Fruit fly (Drosophila melanogaster) whole organism, pupa: ENCODE measurements around the gene CG31013.

Experiments used
- CG10348 ChIP-seq: fragments of 200-800 bp; sonication (Bioruptor generic); IDR thresholded peaks from 2 replicates; pipeline ENCODE4 v1.3.6; 2022; ENCODE audit warnings: missing biosample characterization, missing genetic modification characterization
- CG12605 ChIP-seq: fragments of 200-800 bp; sonication (Bioruptor generic); IDR thresholded peaks from 2 replicates; pipeline ENCODE4 v1.3.6; 2022; ENCODE audit warnings: missing biosample characterization, missing genetic modification characterization
- CG13204 ChIP-seq: fragments of 200-800 bp; sonication (Bioruptor generic); optimal IDR thresholded peaks from 2 replicates; lab custom pipeline; 2018; ENCODE audit warnings: missing biosample characterization, mild to moderate bottlenecking, missing genetic modification characterization, moderate library complexity
- CG14655 ChIP-seq: fragments of 200-800 bp; sonication (Bioruptor generic); optimal IDR thresholded peaks from 3 replicates; lab custom pipeline; 2017; ENCODE audit warnings: mild to moderate bottlenecking, missing biosample characterization, missing genetic modification reagents, missing genetic modification characterization
- CG15710 ChIP-seq: fragments of 200-800 bp; sonication (Bioruptor generic); optimal IDR thresholded peaks from 2 replicates; lab custom pipeline; 2018; ENCODE audit warnings: missing biosample characterization, mild to moderate bottlenecking, missing genetic modification characterization, moderate library complexity
- CG17806 ChIP-seq: fragments of 200-800 bp; sonication (Bioruptor generic); optimal IDR thresholded peaks from 2 replicates; lab custom pipeline; 2018; ENCODE audit warnings: missing biosample characterization, mild to moderate bottlenecking, missing genetic modification characterization, moderate library complexity
- CG32121 ChIP-seq: fragments of 200-800 bp; sonication (Bioruptor generic); IDR thresholded peaks from 2 replicates; pipeline ENCODE4 v1.3.6; 2022; ENCODE audit warnings: missing biosample characterization, missing genetic modification characterization
- CG34367 ChIP-seq: fragments of 200-800 bp; sonication (Bioruptor generic); optimal IDR thresholded peaks from 2 replicates; lab custom pipeline; 2018; ENCODE audit warnings: missing biosample characterization, mild to moderate bottlenecking, missing genetic modification characterization
- CG4496 ChIP-seq: fragments of 200-800 bp; sonication (Bioruptor generic); IDR thresholded peaks from 3 replicates; pipeline ENCODE4 v1.3.6; 2022; ENCODE audit warnings: missing biosample characterization, missing genetic modification characterization
- CG8159 ChIP-seq: fragments of 200-800 bp; sonication (Bioruptor generic); optimal IDR thresholded peaks from 3 replicates; lab custom pipeline; 2018; ENCODE audit warnings: missing biosample characterization, mild to moderate bottlenecking, missing genetic modification characterization, moderate library complexity
- CG8301 ChIP-seq: fragments of 200-800 bp; sonication (Bioruptor generic); optimal IDR thresholded peaks from 2 replicates; lab custom pipeline; 2018; ENCODE audit warnings: missing biosample characterization, mild to moderate bottlenecking, missing genetic modification characterization
- CG9948 ChIP-seq: fragments of 200-800 bp; sonication (Bioruptor generic); optimal IDR thresholded peaks from 2 replicates; lab custom pipeline; 2018; ENCODE audit warnings: missing biosample characterization, mild to moderate bottlenecking, missing genetic modification characterization, moderate library complexity
- D1 ChIP-seq: fragments of 200-800 bp; sonication (Bioruptor generic); optimal IDR thresholded peaks from 2 replicates; lab custom pipeline; 2018; ENCODE audit warnings: missing biosample characterization, mild to moderate bottlenecking, missing genetic modification characterization, moderate library complexity
- EcR ChIP-seq: fragments of 200-800 bp; sonication (Bioruptor generic); optimal IDR thresholded peaks from 3 replicates; lab custom pipeline; 2019; ENCODE audit warnings: missing biosample characterization, missing genetic modification characterization, mild to moderate bottlenecking, moderate library complexity, missing genetic modification reagents
- Ets98B ChIP-seq: fragments of 200-800 bp; sonication (Bioruptor generic); IDR thresholded peaks from 2 replicates; pipeline ENCODE4 v1.3.6; 2022; ENCODE audit warnings: missing biosample characterization, missing genetic modification characterization
- Pif1A ChIP-seq: fragments of 200-800 bp; sonication (Bioruptor generic); optimal IDR thresholded peaks from 3 replicates; lab custom pipeline; 2016; ENCODE audit warnings: missing biosample characterization, missing genetic modification characterization
- Pif1B ChIP-seq: fragments of 200-800 bp; sonication (Bioruptor generic); optimal IDR thresholded peaks from 3 replicates; lab custom pipeline; 2016; ENCODE audit warnings: missing biosample characterization, missing genetic modification characterization
- Snoo ChIP-seq: fragments of 200-800 bp; sonication (Bioruptor generic); optimal IDR thresholded peaks from 3 replicates; lab custom pipeline; 2017; ENCODE audit warnings: missing biosample characterization, mild to moderate bottlenecking, missing genetic modification characterization, inconsistent platforms
- fd96Ca ChIP-seq: fragments of 200-800 bp; sonication (Bioruptor generic); IDR thresholded peaks from 3 replicates; pipeline ENCODE4 v1.3.6; 2022; ENCODE audit warnings: missing biosample characterization, missing genetic modification characterization
- gl ChIP-seq: fragments of 200-800 bp; sonication (Bioruptor generic); optimal IDR thresholded peaks from 2 replicates; lab custom pipeline; 2018; ENCODE audit warnings: missing biosample characterization, mild to moderate bottlenecking, missing genetic modification characterization
- rn ChIP-seq: fragments of 200-800 bp; sonication (Bioruptor generic); IDR thresholded peaks from 2 replicates; pipeline ENCODE4 v1.3.6; 2022; ENCODE audit warnings: missing biosample characterization, missing genetic modification characterization

Gene CG31013

dm6 chr3R:30645780-30646179 lies at the start of gene CG31013:
TSS of gene CG31013 (minus strand) at chr3R:30645880.
- TF ChIP-seq rn (no peak), CG9948 (tag; lab: Kevin White, UChicago) (no peak), CG14655 (GFP tag; lab: Kevin White, UChicago) (no peak), CG34367 (no peak), CG17806 (tag; lab: Kevin White, UChicago) (no peak), CG13204 (no peak), Pif1B (GFP tag; lab: Kevin White, UChicago) (no peak), CG15710 (tag; lab: Kevin White, UChicago) (no peak), Pif1A (no peak), Snoo (tag; lab: Kevin White, UChicago) (no peak), Ets98B (no peak), CG8301 (tag; lab: Kevin White, UChicago) (no peak), fd96Ca (GFP tag; lab: Robert Waterston, UW) (no peak), CG8159 (tag; lab: Kevin White, UChicago) (no peak), EcR (no peak), D1 (tag; lab: Kevin White, UChicago) (no peak), CG12605 (GFP tag; lab: Robert Waterston, UW) (no peak), gl (tag; lab: Kevin White, UChicago) (no peak), CG32121 (GFP tag; lab: Robert Waterston, UW) (no peak)
- TF ChIP-seq, all 21 proteins: peak for 0

dm6 chr3R:30695398-30695797 lies 49.7 kb upstream of the CG31013 start, which contains the start of gene CG12069:
TSS of gene CG12069 (minus strand) at chr3R:30695498.
- TF ChIP-seq EcR (no peak), CG4496 (GFP tag; lab: Robert Waterston, UW) (no peak), CG8301 (tag; lab: Kevin White, UChicago) (no peak), Ets98B (no peak), CG34367 (no peak), CG10348 (GFP tag; lab: Robert Waterston, UW) (no peak), CG12605 (GFP tag; lab: Robert Waterston, UW) (no peak), CG13204 (no peak), Pif1A (no peak), fd96Ca (GFP tag; lab: Robert Waterston, UW) (no peak), D1 (tag; lab: Kevin White, UChicago) (no peak), Snoo (tag; lab: Kevin White, UChicago) (no peak), gl (tag; lab: Kevin White, UChicago) (no peak)

- TF ChIP-seq CG34367 (no peak), CG4496 (GFP tag; lab: Robert Waterston, UW) (0 out of 3 replicates have a peak, but pooled peaks have one; percentile 22), fd96Ca (GFP tag; lab: Robert Waterston, UW) (peak; percentile 37; the same call in 1 of the 3 replicates)
Observed at dm6 chr3R:30690251-30690650, 44.6 kb upstream of the CG31013 start, which contains the start of gene Spn100A. TSS of gene Spn100A (plus strand) at chr3R:30690642.

dm6 chr3R:30689653-30690052 lies 44.0 kb upstream of the CG31013 start:
- TF ChIP-seq D1 (tag; lab: Kevin White, UChicago): no peak
- peak; percentile 53; the same call in 1 of the 2 replicates for TF ChIP-seq rn
- no peak for TF ChIP-seq EcR
- TF ChIP-seq Pif1A: peak; percentile 31
- no peak for TF ChIP-seq CG15710 (tag; lab: Kevin White, UChicago)
- TF ChIP-seq CG12605 (GFP tag; lab: Robert Waterston, UW): peak; percentile 47; the same call in 1 of the 2 replicates
- no peak for TF ChIP-seq CG34367
- TF ChIP-seq fd96Ca (GFP tag; lab: Robert Waterston, UW): peak; percentile 59; the same call in 1 of the 3 replicates
- TF ChIP-seq Pif1B (GFP tag; lab: Kevin White, UChicago): peak; percentile 46
- no peak for TF ChIP-seq CG17806 (tag; lab: Kevin White, UChicago)
- TF ChIP-seq Ets98B: peak; percentile 80
- TF ChIP-seq Snoo (tag; lab: Kevin White, UChicago): peak; percentile 31
- TF ChIP-seq gl (tag; lab: Kevin White, UChicago): no peak
- TF ChIP-seq CG8301 (tag; lab: Kevin White, UChicago): peak; percentile 87
- peak; percentile 17 for TF ChIP-seq CG8159 (tag; lab: Kevin White, UChicago)
- TF ChIP-seq CG4496 (GFP tag; lab: Robert Waterston, UW): peak; percentile 93
- peak; percentile 82 for TF ChIP-seq CG14655 (GFP tag; lab: Kevin White, UChicago)
- no peak for TF ChIP-seq CG32121 (GFP tag; lab: Robert Waterston, UW)
- TF ChIP-seq CG10348 (GFP tag; lab: Robert Waterston, UW): no peak
- TF ChIP-seq, all 21 proteins: peak for 11

- TF ChIP-seq CG13204 (no peak), fd96Ca (GFP tag; lab: Robert Waterston, UW) (no peak), CG34367 (no peak), EcR (no peak), CG32121 (GFP tag; lab: Robert Waterston, UW) (no peak), D1 (tag; lab: Kevin White, UChicago) (no peak), Pif1A (no peak), CG12605 (GFP tag; lab: Robert Waterston, UW) (no peak), Snoo (tag; lab: Kevin White, UChicago) (no peak), CG8301 (tag; lab: Kevin White, UChicago) (no peak), Pif1B (GFP tag; lab: Kevin White, UChicago) (no peak), CG8159 (tag; lab: Kevin White, UChicago) (no peak), CG9948 (tag; lab: Kevin White, UChicago) (no peak)
Observed at dm6 chr3R:30649661-30650060, 4.0 kb upstream of the CG31013 start, which contains the start of gene CG34433. TSS of gene CG34433 (plus strand) at chr3R:30649961.

dm6 chr3R:30648851-30649250 lies 3.2 kb upstream of the CG31013 start, which contains the start of gene CG34432:
TSS of gene CG34432 (plus strand) at chr3R:30649151.
- TF ChIP-seq CG4496 (GFP tag; lab: Robert Waterston, UW) (no peak), CG14655 (GFP tag; lab: Kevin White, UChicago) (no peak), CG9948 (tag; lab: Kevin White, UChicago) (no peak), fd96Ca (GFP tag; lab: Robert Waterston, UW) (no peak), CG13204 (no peak), EcR (no peak), CG32121 (GFP tag; lab: Robert Waterston, UW) (no peak), CG34367 (no peak)
